Worm (Caenorhabditis elegans): Measurements from ENCODE around the gene srh-146.
A peak's percentile ranks its signal among the peaks of the same experiment; 100 is the strongest.

ce11 chrV:2896198-2896660 lies 17.8 kb upstream of the srh-146 start, which contains the start of gene pals-32:
- no peak for TF ChIP-seq him-1 (tag; optimal IDR thresholded peaks at IDR 0.05)
- no peak for TF ChIP-seq dao-5 (tag; optimal IDR thresholded peaks at IDR 0.05)
- peak; percentile 29 for TF ChIP-seq W03F9.2 (tag; optimal IDR thresholded peaks at IDR 0.05)

Measured in whole organism, L4/young adult.